Worm (Caenorhabditis elegans): Measurements from ENCODE around the gene pde-4.

DNA sequence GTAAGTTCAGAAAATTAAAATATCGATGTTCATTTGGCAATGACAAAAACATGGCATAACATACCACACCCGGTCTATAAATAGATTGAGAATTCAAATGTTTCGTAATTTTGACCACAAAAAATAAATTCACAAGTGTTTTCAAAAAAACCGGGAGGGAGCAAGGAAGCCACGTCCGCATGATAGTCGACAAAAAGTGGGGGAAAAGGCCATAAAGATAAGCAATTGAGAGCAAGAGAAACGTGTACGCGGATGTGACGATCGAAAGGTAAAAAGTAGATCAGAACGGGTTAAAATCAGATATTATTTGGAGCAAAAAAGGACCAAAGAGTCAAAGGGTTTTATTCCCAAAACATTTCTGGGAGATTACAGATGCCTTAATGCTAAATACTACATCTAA lies 43.7 kb upstream of the pde-4 start:
- TF ChIP-seq ama-1 (optimal IDR thresholded peaks at IDR 0.05) (no peak), hnd-1 (tag; optimal IDR thresholded peaks at IDR 0.05) (no peak)

Data from whole organism, early embryonic.